Worm (Caenorhabditis elegans): Measurements from ENCODE around the gene C17C3.5.

DNA sequence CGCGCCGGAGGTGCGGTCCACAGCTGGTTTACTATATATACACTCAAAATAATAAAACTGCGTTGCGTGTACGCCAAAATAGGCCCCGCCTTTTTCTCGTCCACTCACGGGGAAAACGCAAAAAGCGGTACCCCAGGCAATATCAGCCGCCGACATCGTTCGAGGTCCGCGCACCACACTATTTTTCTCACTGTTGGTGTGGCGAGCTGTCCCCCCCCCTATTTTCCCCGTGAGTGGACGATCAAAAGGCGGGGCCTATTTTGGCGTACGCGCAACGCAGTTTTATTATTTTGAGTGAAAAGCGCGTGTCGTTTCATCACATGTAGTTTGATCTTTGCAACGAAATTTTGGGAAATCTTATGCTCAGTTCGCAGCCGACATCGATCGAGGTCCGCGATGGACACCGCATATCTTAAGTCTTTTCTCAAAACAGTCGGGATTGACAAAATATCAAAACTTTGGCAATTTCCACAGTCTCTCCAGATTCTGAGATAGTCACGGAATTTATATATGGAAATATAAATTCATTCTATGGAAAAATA, 13.5 kb downstream of the C17C3.5 start:
- TF ChIP-seq lsy-27 (tag; optimal IDR thresholded peaks at IDR 0.05; ENCODE audit: borderline replicate concordance, insufficient read depth) (no peak), mxl-1 (tag; optimal IDR thresholded peaks at IDR 0.05) (no peak)

Data from whole organism, young adult.